Worm (Caenorhabditis elegans): ENCODE measurements around the gene glb-2.
"Not testable (repeated sequence)": the region's sequence is repeated elsewhere in the genome, so short reads cannot be mapped to it uniquely, and the experiment has no call there.

glb-2 gene

ce11 chrIV:7247243-7247642, 15.8 kb downstream of the glb-2 start, which contains the start of gene D2024.1:
D2024.1 (plus strand) TSS chrIV:7247543.
- not testable (repeated sequence) for TF ChIP-seq flh-1 (GFP tag; optimal IDR thresholded peaks at IDR 0.05); cnd-1 (tag; optimal IDR thresholded peaks at IDR 0.05); elt-1 (tag; optimal IDR thresholded peaks at IDR 0.05; ENCODE audit: borderline replicate concordance, insufficient read depth)

DNA sequence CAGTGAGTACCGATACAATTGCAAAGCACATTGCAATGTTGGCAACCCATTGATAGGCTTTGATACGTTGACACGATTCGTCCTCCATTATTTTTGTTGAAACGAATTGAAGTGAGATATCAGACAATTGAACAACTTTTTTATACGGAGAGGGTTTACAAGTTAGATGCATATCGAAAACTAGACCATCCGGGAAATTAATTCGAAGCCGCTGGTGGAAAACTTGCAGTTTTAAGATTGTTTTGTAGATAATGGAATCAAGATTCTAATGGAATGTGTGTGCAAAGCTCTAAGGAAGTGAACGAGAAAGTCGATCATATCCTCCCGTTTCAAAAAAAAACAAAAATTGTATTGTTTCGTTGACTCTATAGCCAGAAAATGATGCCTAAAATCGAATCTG, 16.5 kb downstream of the glb-2 start, which contains the start of gene col-114:
Gene col-114 (minus strand): TSS at position 101 of the 400 bp plus-strand sequence.
- no peak for TF ChIP-seq ces-1 (GFP tag; optimal IDR thresholded peaks at IDR 0.05)
- TF ChIP-seq bed-3 (GFP tag; optimal IDR thresholded peaks at IDR 0.05): no peak
- TF ChIP-seq drap-1 (GFP tag; optimal IDR thresholded peaks at IDR 0.05): no peak
- no peak for TF ChIP-seq zip-8 (tag; optimal IDR thresholded peaks at IDR 0.05)
- no peak for TF ChIP-seq ceh-83 (GFP tag; optimal IDR thresholded peaks at IDR 0.05)
- no peak for TF ChIP-seq elt-3 (tag; optimal IDR thresholded peaks at IDR 0.05)
- TF ChIP-seq ceh-43 (GFP tag; optimal IDR thresholded peaks at IDR 0.05): no peak
- TF ChIP-seq ztf-11 (tag; optimal IDR thresholded peaks at IDR 0.05): no peak
- no peak for TF ChIP-seq sptf-1 (tag; optimal IDR thresholded peaks at IDR 0.05)
- no peak for TF ChIP-seq nhr-237 (tag; optimal IDR thresholded peaks at IDR 0.05)
- TF ChIP-seq sem-2 (GFP tag; optimal IDR thresholded peaks at IDR 0.05): no peak
- no peak for TF ChIP-seq ham-2 (GFP tag; optimal IDR thresholded peaks at IDR 0.05)
- TF ChIP-seq nhr-2 (tag; optimal IDR thresholded peaks at IDR 0.05): no peak
- TF ChIP-seq unc-39 (tag; optimal IDR thresholded peaks at IDR 0.05): no peak
- TF ChIP-seq unc-120 (tag; optimal IDR thresholded peaks at IDR 0.05; ENCODE audit: poor library complexity, severe bottlenecking): no peak
- no peak for TF ChIP-seq unc-62 (GFP tag; optimal IDR thresholded peaks at IDR 0.05)

ce11 chrIV:7245592-7245991, 17.4 kb downstream of the glb-2 start:
- TF ChIP-seq tbx-8 (GFP tag; optimal IDR thresholded peaks at IDR 0.05) (no peak), bed-3 (GFP tag; optimal IDR thresholded peaks at IDR 0.05) (no peak), sptf-1 (tag; optimal IDR thresholded peaks at IDR 0.05) (no peak), nhr-12 (tag; optimal IDR thresholded peaks at IDR 0.05) (no peak), ztf-11 (tag; optimal IDR thresholded peaks at IDR 0.05) (no peak), nhr-76 (tag; optimal IDR thresholded peaks at IDR 0.05) (no peak), ceh-39 (tag; optimal IDR thresholded peaks at IDR 0.05) (no peak), drap-1 (GFP tag; optimal IDR thresholded peaks at IDR 0.05) (no peak), mab-5 (tag; optimal IDR thresholded peaks at IDR 0.05) (no peak), hlh-1 (tag; optimal IDR thresholded peaks at IDR 0.05) (no peak), lin-32 (GFP tag; optimal IDR thresholded peaks at IDR 0.05) (no peak)

DNA sequence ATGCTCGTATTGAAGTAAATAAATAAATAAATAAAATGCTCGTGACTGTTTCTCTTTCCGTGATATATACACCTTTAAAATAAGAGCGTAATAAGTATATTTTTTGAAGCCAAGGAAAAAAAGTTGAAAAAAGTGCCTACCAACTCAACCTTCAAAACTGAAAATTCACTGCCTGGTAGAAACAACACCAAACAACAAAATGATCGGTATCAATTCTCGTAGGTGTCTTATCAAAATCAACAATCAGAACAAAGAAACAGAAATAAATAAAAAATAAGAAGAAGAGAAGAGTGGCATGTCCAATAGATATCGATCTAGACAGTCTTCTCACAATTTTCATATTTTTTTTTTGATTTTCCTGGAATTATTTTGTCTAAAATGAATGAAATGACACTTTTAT, 19.1 kb downstream of the glb-2 start, which contains the start of gene afmd-1:
Gene afmd-1 (plus strand): TSS at position 316 of the 400 bp plus-strand sequence.
- TF ChIP-seq nhr-2 (tag; optimal IDR thresholded peaks at IDR 0.05) (no peak), elt-1 (tag; optimal IDR thresholded peaks at IDR 0.05; ENCODE audit: borderline replicate concordance, insufficient read depth) (no peak), mab-5 (tag; optimal IDR thresholded peaks at IDR 0.05) (no peak), ztf-11 (tag; optimal IDR thresholded peaks at IDR 0.05) (no peak), hlh-1 (tag; optimal IDR thresholded peaks at IDR 0.05) (no peak), ceh-83 (GFP tag; optimal IDR thresholded peaks at IDR 0.05) (no peak), nhr-12 (tag; optimal IDR thresholded peaks at IDR 0.05) (no peak), nhr-28 (tag; optimal IDR thresholded peaks at IDR 0.05) (no peak), lin-32 (GFP tag; optimal IDR thresholded peaks at IDR 0.05) (no peak), mep-1 (tag; optimal IDR thresholded peaks at IDR 0.05) (no peak), drap-1 (GFP tag; optimal IDR thresholded peaks at IDR 0.05) (no peak), ceh-39 (tag; optimal IDR thresholded peaks at IDR 0.05) (no peak), unc-120 (tag; optimal IDR thresholded peaks at IDR 0.05; ENCODE audit: poor library complexity, severe bottlenecking) (no peak), lsy-2 (tag; optimal IDR thresholded peaks at IDR 0.05) (no peak), cnd-1 (tag; optimal IDR thresholded peaks at IDR 0.05) (no peak), ham-2 (GFP tag; optimal IDR thresholded peaks at IDR 0.05) (no peak), nhr-237 (tag; optimal IDR thresholded peaks at IDR 0.05) (no peak), ceh-43 (GFP tag; optimal IDR thresholded peaks at IDR 0.05) (no peak), bed-3 (GFP tag; optimal IDR thresholded peaks at IDR 0.05) (no peak), flh-1 (GFP tag; optimal IDR thresholded peaks at IDR 0.05) (no peak)

DNA sequence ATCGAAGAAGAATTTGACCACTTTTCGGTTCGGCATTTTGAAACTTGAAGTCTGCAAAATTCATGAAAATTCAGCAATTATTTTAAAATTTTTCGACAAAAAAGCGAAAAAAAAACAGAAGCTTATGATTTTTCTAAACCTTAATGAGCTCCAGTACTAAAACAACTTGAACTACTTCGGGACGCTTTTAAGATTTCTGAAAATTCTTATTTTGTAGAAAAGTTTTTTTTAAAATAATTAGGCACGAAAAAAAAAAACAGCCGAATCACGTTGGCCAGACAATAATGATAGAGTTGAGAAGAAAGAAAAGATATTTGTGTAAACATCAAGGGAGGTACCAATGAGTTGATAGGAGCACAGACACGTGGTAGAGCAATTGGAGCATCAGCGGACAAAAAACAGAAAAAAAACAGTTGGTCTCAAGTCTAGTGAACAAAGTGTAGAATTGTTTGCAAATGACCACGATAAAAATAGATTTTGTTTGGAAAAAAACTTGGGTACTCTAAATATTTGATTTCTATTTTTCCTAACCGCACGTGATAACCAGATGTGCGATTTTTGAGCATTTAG, 20.7 kb downstream of the glb-2 start, which contains the start of gene gstk-2:
Gene gstk-2 (minus strand): TSS at position 51 of the 570 bp plus-strand sequence.
- TF ChIP-seq hlh-1 (tag; optimal IDR thresholded peaks at IDR 0.05) (peak; percentile 35), flh-1 (GFP tag; optimal IDR thresholded peaks at IDR 0.05) (no peak)

All from whole organism, mixed stage, embryonic.